Fruit fly (Drosophila melanogaster): ENCODE data around the gene CG31199.

Gene CG31199

DNA sequence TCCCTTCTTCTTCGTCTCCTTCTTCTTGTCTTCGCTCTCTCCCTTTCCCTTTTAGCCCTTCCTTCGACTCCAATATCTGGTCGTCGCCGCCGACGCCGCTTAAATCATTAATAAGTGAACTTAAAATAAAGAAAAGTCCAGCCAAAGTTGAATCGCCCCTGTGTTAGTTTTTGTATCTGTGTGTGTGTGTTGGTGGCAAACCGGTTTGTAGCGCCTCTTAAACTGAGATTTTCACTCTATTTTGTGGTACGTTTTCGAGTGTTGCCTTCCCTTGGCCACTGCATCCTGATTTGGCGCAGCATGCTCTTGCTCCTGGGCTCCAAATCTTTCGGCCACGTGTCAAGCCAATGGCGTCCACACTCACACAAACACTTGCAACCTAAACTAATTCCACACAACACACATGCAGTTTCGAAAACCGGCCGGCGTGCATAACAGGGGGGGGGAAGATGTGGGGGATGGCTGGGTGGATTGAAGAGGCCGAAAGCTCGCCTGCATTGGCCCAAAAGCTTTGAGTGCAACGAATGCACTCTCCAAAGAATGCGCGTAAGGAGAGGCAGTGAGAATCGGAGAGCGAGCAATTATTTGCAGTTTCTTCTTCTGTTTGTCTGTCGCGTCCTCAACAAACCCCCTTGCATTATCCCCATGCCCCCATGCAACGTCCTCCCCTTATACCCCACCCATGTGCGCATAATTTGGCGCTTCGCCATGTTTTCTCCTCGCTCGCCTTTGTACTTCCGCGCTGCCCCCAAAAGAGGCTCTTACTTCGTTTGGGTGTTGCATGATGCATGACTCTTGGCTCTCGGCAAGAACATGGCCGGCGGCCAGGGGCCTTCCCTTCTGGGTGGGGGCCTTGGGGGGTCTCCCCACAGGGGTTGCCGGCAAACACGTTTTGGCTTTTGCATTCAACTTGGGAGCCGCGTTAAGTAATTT is 41.0 kb upstream of the CG31199 start:
- TF ChIP-seq CG34224 (GFP tag; IDR thresholded peaks at IDR 0.05; ENCODE audit: partially characterized antibody) (no peak), bsh (GFP tag; optimal IDR thresholded peaks at IDR 0.05) (peak in 1 of 2 experiments; percentile 45), Drgx (GFP tag; IDR thresholded peaks at IDR 0.05) (peak; percentile 72), aop (GFP tag; IDR thresholded peaks at IDR 0.05) (no peak), CG3281 (GFP tag; optimal IDR thresholded peaks at IDR 0.05) (no peak), CG1792 (GFP tag; optimal IDR thresholded peaks at IDR 0.05) (no peak), dan (GFP tag; IDR thresholded peaks at IDR 0.05) (0 out of 2 replicates have a peak, but pooled peaks have one; percentile 8), nom (GFP tag; optimal IDR thresholded peaks at IDR 0.05) (peak; percentile 77), trem (tag; optimal IDR thresholded peaks at IDR 0.05) (no peak), CG5953 (GFP tag; IDR thresholded peaks at IDR 0.05) (no peak), kay (GFP tag; optimal IDR thresholded peaks at IDR 0.05) (no peak), ERR (GFP tag; optimal IDR thresholded peaks at IDR 0.05) (no peak), CG8359 (GFP tag; optimal IDR thresholded peaks at IDR 0.05; ENCODE audit: borderline replicate concordance) (no peak), Ets65A (GFP tag) (no peak), Hmx (GFP tag; optimal IDR thresholded peaks at IDR 0.05) (no peak), CG31365 (tag; optimal IDR thresholded peaks at IDR 0.05) (no peak), tin (GFP tag; optimal IDR thresholded peaks at IDR 0.05) (no peak), CG12744 (GFP tag; optimal IDR thresholded peaks at IDR 0.05) (no peak), CG18599 (GFP tag; optimal IDR thresholded peaks at IDR 0.05) (no peak), CG1603 (tag; optimal IDR thresholded peaks at IDR 0.05) (no peak), chif (GFP tag; optimal IDR thresholded peaks at IDR 0.05) (no peak), CG12769 (tag; optimal IDR thresholded peaks at IDR 0.05) (no peak), Hr39 (optimal IDR thresholded peaks at IDR 0.05) (peak; percentile 39), tgo (GFP tag; IDR thresholded peaks at IDR 0.05) (no peak), Myb (GFP tag; optimal IDR thresholded peaks at IDR 0.05) (no peak)

DNA sequence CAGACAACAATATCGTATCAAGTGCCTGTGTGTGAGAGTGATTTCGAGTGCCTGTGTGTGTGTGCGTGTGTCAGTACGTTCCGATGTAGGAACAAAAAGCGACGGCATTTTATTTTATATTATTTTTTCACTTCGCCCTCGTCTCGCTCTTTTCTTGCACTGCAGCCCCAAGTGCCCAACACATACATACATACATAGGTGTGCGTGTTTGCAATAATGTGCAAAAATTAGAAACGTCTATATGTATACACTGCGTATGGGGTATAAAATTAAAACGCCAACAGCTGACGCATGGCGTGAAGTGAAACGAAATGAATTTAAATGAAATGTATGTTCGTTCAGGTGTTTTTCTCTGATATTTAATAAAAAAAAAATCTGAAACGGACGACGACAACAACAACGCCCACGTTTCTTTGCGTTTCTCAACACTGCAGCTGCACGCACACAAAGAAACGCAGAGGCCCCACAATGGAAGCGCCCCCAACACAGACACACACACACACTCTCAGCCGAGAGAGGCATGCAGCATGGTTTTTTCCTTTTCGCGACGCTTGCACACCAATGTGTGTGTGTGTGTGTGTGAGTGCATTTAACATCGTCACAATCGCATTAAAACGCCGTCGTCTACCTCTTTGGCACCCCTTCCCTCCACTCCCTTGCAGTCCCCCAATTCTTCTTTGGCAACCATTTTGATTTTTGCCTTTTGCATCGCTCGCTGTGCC is 40.2 kb upstream of the CG31199 start:
- peak; percentile 22 for TF ChIP-seq lbe (GFP tag; optimal IDR thresholded peaks at IDR 0.05)
- no peak for TF ChIP-seq CG12769 (tag; optimal IDR thresholded peaks at IDR 0.05)
- no peak for TF ChIP-seq CG11696 (GFP tag; IDR thresholded peaks at IDR 0.05)
- TF ChIP-seq sens (GFP tag): peak; percentile 28
- TF ChIP-seq nom (GFP tag; optimal IDR thresholded peaks at IDR 0.05): peak; percentile 13
- peak; percentile 55; the same call in 1 of the 2 replicates for TF ChIP-seq Drgx (GFP tag; IDR thresholded peaks at IDR 0.05)
- TF ChIP-seq repo (GFP tag; optimal IDR thresholded peaks at IDR 0.05): no peak
- TF ChIP-seq corto (GFP tag; optimal IDR thresholded peaks at IDR 0.05): peak; percentile 12
- TF ChIP-seq Hmr (GFP tag; optimal IDR thresholded peaks at IDR 0.05): no peak
- TF ChIP-seq bsh (GFP tag; optimal IDR thresholded peaks at IDR 0.05): peak in 1 of 2 experiments; percentile 54

DNA sequence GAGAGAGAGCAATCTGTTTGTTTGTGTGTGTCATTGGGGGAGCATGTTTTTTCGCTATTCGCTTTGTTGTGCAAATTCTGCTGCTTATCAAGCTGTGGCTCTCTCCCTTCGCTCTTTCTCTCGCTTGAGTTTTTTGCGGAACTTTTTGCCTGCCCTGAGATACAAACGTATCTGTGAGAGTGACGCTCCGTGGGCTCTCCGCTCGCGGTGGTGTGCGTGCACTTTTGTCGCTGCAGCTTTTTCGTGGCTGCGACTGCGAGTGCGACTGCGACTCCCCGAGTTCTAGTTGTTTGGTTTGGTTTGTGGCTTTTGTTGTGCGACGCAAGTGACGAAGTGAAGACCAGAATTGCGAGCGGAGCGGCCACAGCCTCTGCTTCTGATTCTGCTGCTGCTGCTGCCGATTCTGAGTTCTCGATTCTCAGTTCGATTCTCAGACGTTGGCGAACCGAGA is 39.0 kb upstream of the CG31199 start:
- TF ChIP-seq Drgx (GFP tag; IDR thresholded peaks at IDR 0.05) (peak; percentile 82), CG6791 (GFP tag; IDR thresholded peaks at IDR 0.05; ENCODE audit: partially characterized antibody) (0 out of 3 replicates have a peak, but pooled peaks have one; percentile 7), corto (GFP tag; optimal IDR thresholded peaks at IDR 0.05) (peak; percentile 40), NFAT (GFP tag; IDR thresholded peaks at IDR 0.05) (no peak), lbe (GFP tag; optimal IDR thresholded peaks at IDR 0.05) (peak; percentile 83), Trl (optimal IDR thresholded peaks at IDR 0.05) (peak; percentile 40 to 43), Trl (GFP tag; optimal IDR thresholded peaks at IDR 0.05) (no peak), z (GFP tag; IDR thresholded peaks at IDR 0.05) (no peak), nom (GFP tag; optimal IDR thresholded peaks at IDR 0.05) (peak; percentile 62)
